Fruit fly (Drosophila melanogaster) whole organism, embryonic: Measurements from ENCODE around the gene Uba5.

Experiments
- Antp ChIP-seq: fragments of 200-800 bp; sonication (Bioruptor generic); optimal IDR thresholded peaks from 3 replicates; lab custom pipeline; 2016; ENCODE audit warnings: missing biosample characterization, missing genetic modification characterization
- CG10366 ChIP-seq: fragments of 200-800 bp; sonication (Bioruptor generic); IDR thresholded peaks from 2 replicates; pipeline ENCODE4 v1.3.6; 2022; ENCODE audit warnings: missing biosample characterization, missing genetic modification characterization
- CG10431 ChIP-seq: fragments of 200-800 bp; sonication (Bioruptor generic); optimal IDR thresholded peaks from 3 replicates; lab custom pipeline; 2018; ENCODE audit warnings: missing biosample characterization, mild to moderate bottlenecking, missing genetic modification characterization
- CG10462 ChIP-seq: fragments of 200-800 bp; sonication (Bioruptor generic); optimal IDR thresholded peaks from 2 replicates; lab custom pipeline; 2016; ENCODE audit warnings: missing biosample characterization, missing genetic modification characterization
- CG10565 ChIP-seq: fragments of 200-800 bp; sonication (Bioruptor generic); optimal IDR thresholded peaks from 3 replicates; lab custom pipeline; 2016; ENCODE audit warnings: missing biosample characterization, mild to moderate bottlenecking, missing genetic modification characterization
- CG11723 ChIP-seq: fragments of 200-800 bp; sonication (Bioruptor generic); optimal IDR thresholded peaks from 2 replicates; lab custom pipeline; 2017; ENCODE audit warnings: missing biosample characterization, mild to moderate bottlenecking, missing genetic modification characterization
- CG12659 ChIP-seq: fragments of 200-800 bp; sonication (Bioruptor generic); optimal IDR thresholded peaks from 3 replicates; lab custom pipeline; 2017; ENCODE audit warnings: mild to moderate bottlenecking, missing biosample characterization, missing genetic modification reagents, missing genetic modification characterization
- CG16863 ChIP-seq: fragments of 200-800 bp; sonication (Bioruptor generic); optimal IDR thresholded peaks from 3 replicates; lab custom pipeline; 2016; ENCODE audit warnings: missing biosample characterization, missing genetic modification characterization
- CG17328 ChIP-seq: fragments of 200-800 bp; sonication (Bioruptor generic); IDR thresholded peaks from 2 replicates; pipeline ENCODE4 v1.3.6; 2022; ENCODE audit warnings: missing biosample characterization, missing genetic modification characterization
- CG17829 ChIP-seq: fragments of 200-800 bp; optimal IDR thresholded peaks from 2 replicates; lab custom pipeline; 2019; ENCODE audit warnings: missing biosample characterization, mild to moderate bottlenecking, missing genetic modification characterization, moderate library complexity
- CG1792 ChIP-seq: fragments of 200-800 bp; sonication (Bioruptor generic); optimal IDR thresholded peaks from 2 replicates; lab custom pipeline; 2016; ENCODE audit warnings: missing biosample characterization, missing genetic modification characterization
- CG18764 ChIP-seq: fragments of 200-800 bp; sonication (Bioruptor generic); optimal IDR thresholded peaks from 3 replicates; lab custom pipeline; 2016; ENCODE audit warnings: missing biosample characterization, missing genetic modification characterization
- CG2875 ChIP-seq: fragments of 200-800 bp; sonication (Bioruptor generic); optimal IDR thresholded peaks from 2 replicates; lab custom pipeline; 2017; ENCODE audit warnings: missing biosample characterization, mild to moderate bottlenecking, missing genetic modification characterization, missing genetic modification reagents
- CG2889 ChIP-seq: fragments of 200-800 bp; sonication (Bioruptor generic); IDR thresholded peaks from 3 replicates; pipeline ENCODE4 v1.3.6; 2022; ENCODE audit warnings: missing biosample characterization, missing genetic modification characterization
- CG31224 ChIP-seq: fragments of 200-800 bp; sonication (Bioruptor generic); IDR thresholded peaks from 2 replicates; pipeline ENCODE4 v1.3.6; 2022; ENCODE audit warnings: missing biosample characterization, missing genetic modification characterization
- CG3163 ChIP-seq: fragments of 200-800 bp; sonication (Bioruptor generic); optimal IDR thresholded peaks from 3 replicates; lab custom pipeline; 2016; ENCODE audit warnings: missing biosample characterization, missing genetic modification characterization
- CG3847 ChIP-seq: fragments of 200-800 bp; sonication (Bioruptor generic); IDR thresholded peaks from 2 replicates; pipeline ENCODE4 v1.3.6; 2022; ENCODE audit warnings: missing biosample characterization, missing genetic modification characterization
- CG4328 ChIP-seq: fragments of 200-800 bp; sonication (Bioruptor generic); optimal IDR thresholded peaks from 3 replicates; lab custom pipeline; 2017; ENCODE audit warnings: missing biosample characterization, missing genetic modification reagents, missing genetic modification characterization
- CG5953 ChIP-seq: fragments of 200-800 bp; sonication (Bioruptor generic); IDR thresholded peaks from 2 replicates; pipeline ENCODE4 v1.3.6; 2022; ENCODE audit warnings: missing biosample characterization, missing genetic modification characterization
- CG8359 ChIP-seq: fragments of 200-800 bp; sonication (Bioruptor generic); optimal IDR thresholded peaks from 2 replicates; lab custom pipeline; 2017; ENCODE audit warnings: missing biosample characterization, mild to moderate bottlenecking, missing genetic modification characterization, borderline replicate concordance
- CG9437 ChIP-seq: fragments of 200-800 bp; sonication (Bioruptor generic); optimal IDR thresholded peaks from 2 replicates; lab custom pipeline; 2018; ENCODE audit warnings: missing biosample characterization, mild to moderate bottlenecking, missing genetic modification characterization
- CrebB ChIP-seq: fragments of 200-800 bp; sonication (Bioruptor generic); optimal IDR thresholded peaks from 3 replicates; lab custom pipeline; 2018; ENCODE audit warnings: missing biosample characterization, mild to moderate bottlenecking, missing genetic modification characterization
- Dll ChIP-seq: fragments of 200-800 bp; sonication (Bioruptor generic); IDR thresholded peaks from 4 replicates; pipeline ENCODE4 v1.3.6; 2022; ENCODE audit warnings: missing biosample characterization, missing genetic modification characterization; ENCODE audit not compliant: partially characterized antibody
- Dp ChIP-seq: fragments of 200-800 bp; sonication (Bioruptor generic); optimal IDR thresholded peaks from 2 replicates; lab custom pipeline; 2018; ENCODE audit warnings: missing biosample characterization, mild to moderate bottlenecking, missing genetic modification characterization, moderate library complexity
- E2f2 ChIP-seq: fragments of 200-800 bp; sonication (Bioruptor generic); IDR thresholded peaks from 2 replicates; pipeline ENCODE4 v1.3.6; 2022; ENCODE audit warnings: missing biosample characterization, missing genetic modification characterization
- Lhr ChIP-seq: fragments of 200-800 bp; sonication (Bioruptor generic); optimal IDR thresholded peaks from 3 replicates; lab custom pipeline; 2017; ENCODE audit warnings: mild to moderate bottlenecking, missing biosample characterization, missing genetic modification reagents, missing genetic modification characterization
- Poxn ChIP-seq: fragments of 200-800 bp; sonication (Bioruptor generic); IDR thresholded peaks from 2 replicates; pipeline ENCODE4 v1.3.6; 2022; ENCODE audit warnings: missing biosample characterization, missing genetic modification characterization
- Rx ChIP-seq: fragments of 200-800 bp; sonication (Bioruptor generic); IDR thresholded peaks from 2 replicates; pipeline ENCODE4 v1.3.6; 2022; ENCODE audit warnings: missing biosample characterization, missing genetic modification characterization
- Side ChIP-seq: fragments of 200-800 bp; sonication (Bioruptor generic); optimal IDR thresholded peaks from 2 replicates; lab custom pipeline; 2016; ENCODE audit warnings: missing biosample characterization, missing genetic modification characterization
- Sox100B ChIP-seq: fragments of 200-800 bp; sonication (Bioruptor generic); optimal IDR thresholded peaks from 3 replicates; lab custom pipeline; 2018; ENCODE audit warnings: missing biosample characterization, mild to moderate bottlenecking, missing genetic modification characterization
- YL-1 ChIP-seq: fragments of 200-800 bp; sonication (Bioruptor generic); optimal IDR thresholded peaks from 3 replicates; lab custom pipeline; 2017; ENCODE audit warnings: missing biosample characterization, mild to moderate bottlenecking, missing genetic modification characterization
- ato ChIP-seq: fragments of 200-800 bp; sonication (Bioruptor generic); IDR thresholded peaks from 2 replicates; pipeline ENCODE4 v1.3.6; 2022; ENCODE audit warnings: missing biosample characterization, missing genetic modification characterization; ENCODE audit not compliant: partially characterized antibody
- cad ChIP-seq: fragments of >200 bp; optimal IDR thresholded peaks from 2 replicates; lab custom pipeline; 2017; ENCODE audit warnings: missing biosample characterization, missing genetic modification characterization
- dimm ChIP-seq: fragments of 200-800 bp; sonication (Bioruptor generic); IDR thresholded peaks from 2 replicates; pipeline ENCODE4 v1.3.6; 2022; ENCODE audit warnings: missing biosample characterization, missing genetic modification characterization
- dmrt11E ChIP-seq: fragments of 200-800 bp; sonication (Bioruptor generic); optimal IDR thresholded peaks from 3 replicates; lab custom pipeline; 2018; ENCODE audit warnings: missing biosample characterization, mild to moderate bottlenecking, missing genetic modification characterization, moderate library complexity
- eve ChIP-seq, 2 experiments: fragments of >200 bp; optimal IDR thresholded peaks; 2 replicates each; lab custom pipeline; 2017; ENCODE audit warnings: missing biosample characterization in 2 of 2, missing genetic modification characterization in 2 of 2
- fd96Cb ChIP-seq: fragments of 200-800 bp; sonication (Bioruptor generic); optimal IDR thresholded peaks from 2 replicates; lab custom pipeline; 2018; ENCODE audit warnings: missing biosample characterization, mild to moderate bottlenecking, missing genetic modification characterization, moderate library complexity
- ftz-f1 ChIP-seq: fragments of 200-800 bp; sonication (Bioruptor generic); optimal IDR thresholded peaks from 2 replicates; lab custom pipeline; 2016; ENCODE audit warnings: missing biosample characterization, missing genetic modification characterization
- gro ChIP-seq: fragments of 200-800 bp; sonication (Bioruptor generic); optimal IDR thresholded peaks from 2 replicates; lab custom pipeline; 2016; ENCODE audit warnings: missing biosample characterization, missing genetic modification characterization
- ham ChIP-seq: fragments of 200-800 bp; sonication (Bioruptor generic); IDR thresholded peaks from 2 replicates; pipeline ENCODE4 v1.3.6; 2022; ENCODE audit warnings: missing biosample characterization, missing genetic modification characterization
- hbn ChIP-seq: fragments of 200-800 bp; sonication (Bioruptor generic); IDR thresholded peaks from 2 replicates; pipeline ENCODE4 v1.3.6; 2022; ENCODE audit warnings: missing biosample characterization, missing genetic modification characterization; ENCODE audit not compliant: partially characterized antibody
- kay ChIP-seq: fragments of 200-800 bp; sonication (Bioruptor generic); optimal IDR thresholded peaks from 2 replicates; lab custom pipeline; 2016; ENCODE audit warnings: missing biosample characterization, missing genetic modification characterization
- lab ChIP-seq: fragments of 200-800 bp; sonication (Bioruptor generic); optimal IDR thresholded peaks from 3 replicates; lab custom pipeline; 2017; ENCODE audit warnings: missing biosample characterization, missing genetic modification characterization, mild to moderate bottlenecking, moderate library complexity, missing genetic modification reagents
- lov ChIP-seq, 2 experiments: fragments of 200-800 bp in 1 of 2; fragments of >200 bp in 1 of 2; sonication (Bioruptor generic) in 1 of 2; IDR thresholded peaks in 1 of 2; optimal IDR thresholded peaks in 1 of 2; 2 replicates in 1 of 2; 3 replicates in 1 of 2; pipeline versions ENCODE4 v1.3.6 to Lab custom; 2017 to 2022; ENCODE audit warnings: missing biosample characterization in 1 of 2, missing genetic modification characterization in 1 of 2
- sim ChIP-seq: fragments of 200-800 bp; sonication (Bioruptor generic); IDR thresholded peaks from 2 replicates; pipeline ENCODE4 v1.3.6; 2022; ENCODE audit warnings: missing biosample characterization, missing genetic modification characterization
- stwl ChIP-seq: fragments of 200-800 bp; sonication (Bioruptor generic); optimal IDR thresholded peaks from 3 replicates; lab custom pipeline; 2018; ENCODE audit warnings: missing biosample characterization, mild to moderate bottlenecking, missing genetic modification characterization, moderate library complexity
- tin ChIP-seq: fragments of 200-800 bp; sonication (Bioruptor generic); optimal IDR thresholded peaks from 3 replicates; lab custom pipeline; 2016; ENCODE audit warnings: missing biosample characterization, missing genetic modification characterization
- toy ChIP-seq: fragments of 200-800 bp; sonication (Bioruptor generic); IDR thresholded peaks from 2 replicates; pipeline ENCODE4 v1.3.6; 2022; ENCODE audit warnings: missing biosample characterization, missing genetic modification characterization
- zen2 ChIP-seq: fragments of 200-800 bp; sonication (Bioruptor generic); IDR thresholded peaks from 3 replicates; pipeline ENCODE4 v1.3.6; 2022; ENCODE audit warnings: missing biosample characterization, missing genetic modification characterization; ENCODE audit not compliant: partially characterized antibody
- zf30C ChIP-seq: fragments of 200-800 bp; sonication (Bioruptor generic); optimal IDR thresholded peaks from 3 replicates; lab custom pipeline; 2018; ENCODE audit warnings: missing biosample characterization, mild to moderate bottlenecking, missing genetic modification characterization

The Uba5 gene

DNA sequence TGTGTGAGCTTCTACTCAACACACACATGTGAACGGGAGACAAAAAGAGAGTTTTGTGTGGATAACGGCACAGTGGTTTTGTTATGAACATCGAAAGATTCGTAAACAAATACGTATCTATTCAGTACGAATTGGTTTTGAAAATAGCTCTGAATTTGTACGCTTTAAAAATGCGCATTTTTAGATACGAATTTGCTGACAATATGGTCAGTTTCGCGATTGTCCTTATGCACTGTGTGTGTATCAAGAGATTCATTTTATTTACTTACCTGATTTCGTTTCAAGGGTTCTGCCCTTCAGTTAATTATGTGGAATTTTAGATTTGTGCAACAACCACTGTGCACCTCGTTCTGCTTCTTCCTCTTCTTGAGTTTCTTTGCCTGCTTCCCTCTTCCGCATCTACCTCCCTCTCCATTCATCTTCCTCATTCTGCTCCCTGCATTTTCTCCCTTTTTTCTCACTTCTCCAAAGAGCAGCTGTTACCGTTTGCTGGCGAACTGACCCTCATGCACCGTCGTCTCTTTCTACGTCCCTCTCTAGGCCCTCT, 11.5 kb downstream of the Uba5 start (continued):
- peak; percentile 77 for TF ChIP-seq Sox100B (GFP tag; lab: Kevin White, UChicago)
- peak; percentile 76 for TF ChIP-seq Side (GFP tag; lab: Kevin White, UChicago)
- TF ChIP-seq CG9437: peak; percentile 38
- TF ChIP-seq CG5953: no peak
- TF ChIP-seq dimm (GFP tag; lab: Robert Waterston, UW): no peak
- TF ChIP-seq Dll (GFP tag; lab: Robert Waterston, UW): no peak
- TF ChIP-seq zen2: no peak
- peak; percentile 81 for TF ChIP-seq CG17829 (tag; lab: Kevin White, UChicago)
- TF ChIP-seq hbn (GFP tag; lab: Robert Waterston, UW): no peak
- peak; percentile 61 for TF ChIP-seq CG8359 (GFP tag; lab: Kevin White, UChicago)
- TF ChIP-seq ham: no peak
- no peak for TF ChIP-seq gro (GFP tag; lab: Kevin White, UChicago)
- peak; percentile 71 for TF ChIP-seq CG17328
- peak; percentile 33 for TF ChIP-seq kay
- no peak for TF ChIP-seq zf30C (GFP tag; lab: Kevin White, UChicago)
- TF ChIP-seq tin (GFP tag; lab: Kevin White, UChicago): peak; percentile 76
- TF ChIP-seq lov (optimal IDR thresholded peaks at IDR 0.05; lab: Kevin White, UChicago): no peak
- TF ChIP-seq lov (GFP tag; IDR thresholded peaks at IDR 0.05; lab: Robert Waterston, UW): 0 out of 3 replicates have a peak, but pooled peaks have one; percentile 33
- TF ChIP-seq CG16863 (GFP tag; lab: Kevin White, UChicago): peak; percentile 73
- peak; percentile 56 for TF ChIP-seq CG18764 (GFP tag; lab: Kevin White, UChicago)
- TF ChIP-seq lab: peak; percentile 62
- TF ChIP-seq CrebB: peak; percentile 6
- no peak for TF ChIP-seq stwl (tag; lab: Kevin White, UChicago)
- peak in 1 of 2 experiments; percentile 97 for TF ChIP-seq eve (GFP tag; optimal IDR thresholded peaks at IDR 0.05; lab: Kevin White, UChicago)
- peak; percentile 58 for TF ChIP-seq Lhr (GFP tag; lab: Kevin White, UChicago)
- TF ChIP-seq YL-1 (GFP tag; lab: Kevin White, UChicago): peak; percentile 20
- TF ChIP-seq E2f2: no peak; the same call in 1 of the 2 replicates
- peak; percentile 85 for TF ChIP-seq fd96Cb
- no peak for TF ChIP-seq ato (GFP tag; lab: Robert Waterston, UW)
- no peak for TF ChIP-seq CG31224 (GFP tag; lab: Robert Waterston, UW)
- peak; percentile 27; the same call in 1 of the 2 replicates for TF ChIP-seq Rx (GFP tag; lab: Robert Waterston, UW)
- peak; percentile 52 for TF ChIP-seq CG12659 (GFP tag; lab: Kevin White, UChicago)
- TF ChIP-seq cad: no peak
- peak; percentile 92 for TF ChIP-seq dmrt11E (tag; lab: Kevin White, UChicago)
- TF ChIP-seq Poxn: no peak
- TF ChIP-seq ftz-f1 (GFP tag; lab: Kevin White, UChicago): no peak
- peak; percentile 51 for TF ChIP-seq CG10431 (GFP tag; lab: Kevin White, UChicago)
- TF ChIP-seq CG2875 (GFP tag; lab: Kevin White, UChicago): peak; percentile 80
- TF ChIP-seq Antp (GFP tag; lab: Kevin White, UChicago): peak; percentile 73
- TF ChIP-seq CG2889 (GFP tag; lab: Robert Waterston, UW): no peak
- no peak for TF ChIP-seq CG3847 (GFP tag; lab: Robert Waterston, UW)
- TF ChIP-seq CG4328 (GFP tag; lab: Kevin White, UChicago): no peak
- TF ChIP-seq toy (GFP tag; lab: Robert Waterston, UW): no peak
- no peak; the same call in 1 of the 2 replicates for TF ChIP-seq sim
- TF ChIP-seq CG11723 (GFP tag; lab: Kevin White, UChicago): peak; percentile 60
- TF ChIP-seq CG10565 (GFP tag; lab: Kevin White, UChicago): no peak
- TF ChIP-seq CG1792 (GFP tag; lab: Kevin White, UChicago): peak; percentile 52
- peak; percentile 68 for TF ChIP-seq CG10462
- 0 out of 2 replicates have a peak, but pooled peaks have one; percentile 34 for TF ChIP-seq CG10366 (GFP tag; lab: Robert Waterston, UW)
- peak; percentile 50 for TF ChIP-seq CG3163 (GFP tag; lab: Kevin White, UChicago)
- no peak for TF ChIP-seq Dp (GFP tag; lab: Kevin White, UChicago)
